Worm (Caenorhabditis elegans) whole organism, early embryonic: ENCODE data around the gene srab-3.

Source experiments
- F13C5.2 ChIP-seq: sonication (generic microtip); optimal IDR thresholded peaks from 2 replicates; lab custom pipeline; 2017; ENCODE audit warnings: mild to moderate bottlenecking, missing genetic modification characterization, inconsistent platforms, missing compliant biosample characterization
- aly-1 ChIP-seq: sonication (generic microtip); optimal IDR thresholded peaks from 2 replicates; lab custom pipeline; 2016; ENCODE audit warnings: missing genetic modification characterization, missing compliant biosample characterization
- ama-1 ChIP-seq: fragments of 150-350 bp; optimal IDR thresholded peaks from 2 replicates; lab custom pipeline; 2014
- ceh-13 ChIP-seq: fragments of 200-800 bp; sonication (Bioruptor generic); optimal IDR thresholded peaks from 2 replicates; lab custom pipeline; 2018; ENCODE audit warnings: mild to moderate bottlenecking, missing genetic modification characterization, missing compliant biosample characterization
- ceh-36 ChIP-seq: sonication (generic microtip); optimal IDR thresholded peaks from 2 replicates; lab custom pipeline; 2016; ENCODE audit warnings: missing genetic modification characterization, inconsistent platforms, missing compliant biosample characterization
- hmbx-1 ChIP-seq: sonication (generic microtip); optimal IDR thresholded peaks from 2 replicates; lab custom pipeline; 2016; ENCODE audit warnings: mild to moderate bottlenecking, missing genetic modification characterization, missing compliant biosample characterization
- pes-1 ChIP-seq: fragments of 200-800 bp; sonication (Bioruptor generic); IDR thresholded peaks from 2 replicates; pipeline ENCODE4 v1.3.6; 2022; ENCODE audit warnings: missing genetic modification reagents, missing genetic modification characterization, missing compliant biosample characterization
- sea-1 ChIP-seq: fragments of 200-800 bp; sonication (Bioruptor generic); conservative IDR thresholded peaks from 2 replicates; pipeline ENCODE4 v1.3.6; 2022; ENCODE audit warnings: missing genetic modification characterization, missing compliant biosample characterization
- tbx-37 ChIP-seq: fragments of 200-800 bp; sonication (Bioruptor generic); conservative IDR thresholded peaks from 2 replicates; pipeline ENCODE4 v1.3.6; 2022; ENCODE audit warnings: missing genetic modification reagents, missing genetic modification characterization, missing compliant biosample characterization

DNA sequence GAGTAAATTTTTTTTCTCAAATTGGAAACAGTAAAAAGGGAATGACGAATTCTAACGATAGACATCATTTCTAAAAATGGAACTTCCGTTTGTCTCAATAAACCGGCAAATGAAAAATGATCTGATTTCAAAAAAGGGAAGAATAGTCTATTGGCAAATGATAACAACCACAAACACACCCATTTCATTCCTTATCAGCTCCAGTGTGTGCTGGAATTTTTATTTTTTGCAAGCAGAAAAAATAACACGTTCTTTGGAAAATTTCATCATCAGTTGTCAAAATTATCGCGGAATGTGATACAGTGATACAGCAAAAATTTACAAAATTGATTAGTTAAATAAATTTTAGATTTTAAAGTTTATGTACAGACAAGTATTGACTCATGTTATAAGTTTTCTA lies 40.3 kb downstream of the srab-3 start:
- TF ChIP-seq ama-1 (no peak), F13C5.2 (tag; lab: Kevin White, UChicago) (no peak), ceh-13 (no peak), pes-1 (no peak), tbx-37 (GFP tag; lab: Robert Waterston, UW) (no peak), aly-1 (tag; lab: Kevin White, UChicago) (no peak), hmbx-1 (tag; lab: Kevin White, UChicago) (no peak), sea-1 (GFP tag; lab: Robert Waterston, UW) (no peak), ceh-36 (tag; lab: Kevin White, UChicago) (no peak)
